Worm (Caenorhabditis elegans): ENCODE data around the gene Y43B11AL.1.

- no peak for TF ChIP-seq him-1 (tag; optimal IDR thresholded peaks at IDR 0.05)
- no peak for TF ChIP-seq dao-5 (tag; optimal IDR thresholded peaks at IDR 0.05)
Observed at ce11 chrIV:7047762-7048178, 17.4 kb upstream of the Y43B11AL.1 start.
